Worm (Caenorhabditis elegans): Measurements from ENCODE around the gene fln-1.
A peak's percentile ranks its signal among the peaks of the same experiment; 100 is the strongest.

fln-1 gene

DNA sequence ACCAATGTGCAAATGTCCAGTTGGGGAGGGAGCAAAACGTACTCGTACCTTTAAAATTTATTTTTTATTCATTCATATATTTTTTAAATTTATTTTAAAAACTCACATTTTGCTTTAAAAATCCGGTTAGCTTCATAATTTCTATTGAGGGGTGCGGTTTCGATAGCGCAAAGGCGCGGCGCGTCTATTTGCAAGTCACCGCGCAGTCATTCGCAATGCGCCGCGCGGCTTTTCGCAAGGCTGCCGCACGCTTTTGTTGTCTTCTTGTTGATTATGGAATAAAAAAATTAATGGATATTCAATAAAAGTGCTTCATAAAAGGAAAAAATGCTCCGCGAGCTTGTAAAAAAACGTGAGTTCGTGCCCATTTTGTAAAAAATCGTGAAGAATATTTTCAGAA is 14.5 kb upstream of the fln-1 start, which contains the start of the genes ears-2 and uncp-18 (continued):
- TF ChIP-seq D2030.7 (GFP tag; IDR thresholded peaks at IDR 0.05), result peak; percentile 93
- peak; percentile 90 for TF ChIP-seq nfyb-1 (GFP tag; IDR thresholded peaks at IDR 0.05)
- peak; percentile 88 for TF ChIP-seq Y95B8A.8 (GFP tag; IDR thresholded peaks at IDR 0.05)
- TF ChIP-seq repo-1 (tag; optimal IDR thresholded peaks at IDR 0.05), result peak; percentile 39
- TF ChIP-seq ztf-22 (GFP tag; optimal IDR thresholded peaks at IDR 0.05), result peak; percentile 28
- no peak for TF ChIP-seq sea-2 (GFP tag; IDR thresholded peaks at IDR 0.05)
- no peak for TF ChIP-seq nfya-1 (tag; optimal IDR thresholded peaks at IDR 0.05; ENCODE audit: borderline replicate concordance, insufficient read depth)
- TF ChIP-seq K11D2.4 (GFP tag; IDR thresholded peaks at IDR 0.05), result peak; percentile 81
- TF ChIP-seq unc-62 (GFP tag; optimal IDR thresholded peaks at IDR 0.05), result no peak
- peak; percentile 34 for TF ChIP-seq hrde-1 (tag; optimal IDR thresholded peaks at IDR 0.05; ENCODE audit: borderline replicate concordance)
- no peak for TF ChIP-seq mes-4 (tag; optimal IDR thresholded peaks at IDR 0.05)
- TF ChIP-seq ceh-27 (GFP tag; optimal IDR thresholded peaks at IDR 0.05), result peak; percentile 93
- TF ChIP-seq cebp-1 (GFP tag; IDR thresholded peaks at IDR 0.05), result peak; percentile 73
- TF ChIP-seq cebp-1 (tag; optimal IDR thresholded peaks at IDR 0.05), result peak; percentile 90
- peak; percentile 87 for TF ChIP-seq rcor-1 (GFP tag; IDR thresholded peaks at IDR 0.05)
- no peak for TF ChIP-seq ama-1 (optimal IDR thresholded peaks at IDR 0.05)
- no peak for TF ChIP-seq ama-1 (GFP tag; optimal IDR thresholded peaks at IDR 0.05)
- peak; percentile 79 to 83 for TF ChIP-seq rec-8 (tag; optimal IDR thresholded peaks at IDR 0.05)
- no peak for TF ChIP-seq xnd-1 (tag; optimal IDR thresholded peaks at IDR 0.05)
- TF ChIP-seq ztf-18 (tag; optimal IDR thresholded peaks at IDR 0.05), result peak; percentile 63
- TF ChIP-seq F55B11.4 (tag; optimal IDR thresholded peaks at IDR 0.05; ENCODE audit: borderline replicate concordance, insufficient read depth), result no peak
- TF ChIP-seq akir-1 (GFP tag; optimal IDR thresholded peaks at IDR 0.05), result peak; percentile 68
- TF ChIP-seq egrh-3 (GFP tag; IDR thresholded peaks at IDR 0.05), result peak; percentile 86
- peak; percentile 85 for TF ChIP-seq snpc-3.4 (tag; optimal IDR thresholded peaks at IDR 0.05)
- no peak for TF ChIP-seq ceh-40 (GFP tag; IDR thresholded peaks at IDR 0.05)
- TF ChIP-seq Y67H2A.10 (GFP tag; conservative IDR thresholded peaks at IDR 0.05), result peak; percentile 84
- peak; percentile 24 for TF ChIP-seq mxl-1 (tag; optimal IDR thresholded peaks at IDR 0.05)
- TF ChIP-seq aptf-2 (GFP tag; conservative IDR thresholded peaks at IDR 0.05), result peak; percentile 71; the same call in 1 of the 2 replicates
- TF ChIP-seq B0019.2 (GFP tag; conservative IDR thresholded peaks at IDR 0.05), result peak; percentile 65; the same call in 1 of the 2 replicates
- peak; percentile 75 for TF ChIP-seq bed-2 (GFP tag; IDR thresholded peaks at IDR 0.05)
- TF ChIP-seq zim-3 (tag; optimal IDR thresholded peaks at IDR 0.05), result peak; percentile 79
- TF ChIP-seq snpc-1.3 (tag; optimal IDR thresholded peaks at IDR 0.05; ENCODE audit: insufficient read depth), result peak; percentile 82
- no peak for TF ChIP-seq bed-1 (GFP tag; IDR thresholded peaks at IDR 0.05)
- peak; percentile 93 for TF ChIP-seq B0336.3 (GFP tag; IDR thresholded peaks at IDR 0.05)
- peak; percentile 68 for TF ChIP-seq nhr-90 (tag; optimal IDR thresholded peaks at IDR 0.05)
- peak; percentile 80 for TF ChIP-seq ZK185.1 (tag; optimal IDR thresholded peaks at IDR 0.05; ENCODE audit: poor library complexity, severe bottlenecking)
- TF ChIP-seq lin-40 (tag; optimal IDR thresholded peaks at IDR 0.05), result peak; percentile 89
- peak; percentile 49; the same call in 1 of the 2 replicates for TF ChIP-seq hmg-20 (GFP tag; IDR thresholded peaks at IDR 0.05)
- TF ChIP-seq nhr-80 (tag; optimal IDR thresholded peaks at IDR 0.05), result peak; percentile 75
- peak; percentile 79; the same call in 1 of the 2 replicates for TF ChIP-seq madf-3 (GFP tag; IDR thresholded peaks at IDR 0.05)
- TF ChIP-seq T26A5.8 (tag; optimal IDR thresholded peaks at IDR 0.05), result no peak
- 0 out of 2 replicates have a peak, but pooled peaks have one; percentile 69 for TF ChIP-seq let-526 (GFP tag; IDR thresholded peaks at IDR 0.05)
- TF ChIP-seq ccch-3 (GFP tag; optimal IDR thresholded peaks at IDR 0.05), result no peak
- peak; percentile 67; the same call in 1 of the 2 replicates for TF ChIP-seq lin-26 (GFP tag; IDR thresholded peaks at IDR 0.05)
- TF ChIP-seq egl-18 (GFP tag; IDR thresholded peaks at IDR 0.05), result 0 out of 2 replicates have a peak, but pooled peaks have one; percentile 48
- no peak for TF ChIP-seq ceh-58 (GFP tag; IDR thresholded peaks at IDR 0.05)
- TF ChIP-seq sdz-38 (tag; optimal IDR thresholded peaks at IDR 0.05), result no peak
- peak; percentile 73 for TF ChIP-seq ekl-4 (GFP tag; IDR thresholded peaks at IDR 0.05)

All from whole organism, young adult.